Fruit fly (Drosophila melanogaster) whole organism, adult: ENCODE results near the gene CG17633.
A peak's percentile ranks its signal among the peaks of the same experiment; 100 is the strongest.

Experiments
- CG11617 ChIP-seq: fragments of 200-800 bp; sonication (Bioruptor generic); optimal IDR thresholded peaks from 2 replicates; lab custom pipeline; 2017; ENCODE audit warnings: mild to moderate bottlenecking, missing biosample characterization, missing genetic modification reagents, missing genetic modification characterization
- CG12768 ChIP-seq: fragments of 200-800 bp; sonication (Bioruptor generic); optimal IDR thresholded peaks from 2 replicates; lab custom pipeline; 2017; ENCODE audit warnings: missing biosample characterization, missing genetic modification characterization, mild to moderate bottlenecking, moderate library complexity, missing genetic modification reagents
- CG14711 ChIP-seq: fragments of 200-800 bp; sonication (Bioruptor generic); optimal IDR thresholded peaks from 2 replicates; lab custom pipeline; 2018; ENCODE audit warnings: missing biosample characterization, mild to moderate bottlenecking, missing genetic modification characterization, moderate library complexity
- CG1620 ChIP-seq: fragments of 200-800 bp; sonication (Bioruptor generic); optimal IDR thresholded peaks from 2 replicates; lab custom pipeline; 2016; ENCODE audit warnings: missing biosample characterization, missing genetic modification characterization
- CG33017 ChIP-seq: fragments of 200-800 bp; sonication (Bioruptor generic); optimal IDR thresholded peaks from 2 replicates; lab custom pipeline; 2018; ENCODE audit warnings: missing biosample characterization, mild to moderate bottlenecking, missing genetic modification characterization, moderate library complexity
- CG5204 ChIP-seq: fragments of 200-800 bp; sonication (Bioruptor generic); optimal IDR thresholded peaks from 2 replicates; lab custom pipeline; 2016; ENCODE audit warnings: missing biosample characterization, missing genetic modification characterization
- CG7045 ChIP-seq: fragments of 200-800 bp; sonication (Bioruptor generic); optimal IDR thresholded peaks from 2 replicates; lab custom pipeline; 2017; ENCODE audit warnings: missing biosample characterization, mild to moderate bottlenecking, missing genetic modification characterization
- CG7101 ChIP-seq: fragments of 200-800 bp; sonication (Bioruptor generic); optimal IDR thresholded peaks from 2 replicates; lab custom pipeline; 2018; ENCODE audit warnings: missing biosample characterization, mild to moderate bottlenecking, missing genetic modification characterization, moderate library complexity
- Clk ChIP-seq: fragments of 200-800 bp; sonication (Bioruptor generic); optimal IDR thresholded peaks from 2 replicates; lab custom pipeline; 2017; ENCODE audit warnings: missing biosample characterization, missing genetic modification characterization
- Crg-1 ChIP-seq: fragments of 200-800 bp; sonication (Bioruptor generic); optimal IDR thresholded peaks from 2 replicates; lab custom pipeline; 2016; ENCODE audit warnings: missing biosample characterization, missing genetic modification characterization
- Hr96 ChIP-seq: fragments of 200-800 bp; sonication (Bioruptor generic); optimal IDR thresholded peaks from 2 replicates; lab custom pipeline; 2016; ENCODE audit warnings: missing biosample characterization, missing genetic modification characterization
- Mnt ChIP-seq: fragments of 200-800 bp; sonication (Bioruptor generic); optimal IDR thresholded peaks from 2 replicates; lab custom pipeline; 2016; ENCODE audit warnings: missing biosample characterization, mild to moderate bottlenecking, missing genetic modification characterization
- bab1 ChIP-seq: fragments of 200-800 bp; sonication (Bioruptor generic); optimal IDR thresholded peaks from 3 replicates; lab custom pipeline; 2019; ENCODE audit warnings: missing biosample characterization, mild to moderate bottlenecking, missing genetic modification characterization, moderate library complexity
- cic ChIP-seq: fragments of 200-800 bp; sonication (Bioruptor generic); optimal IDR thresholded peaks from 2 replicates; lab custom pipeline; 2017; ENCODE audit warnings: missing biosample characterization, mild to moderate bottlenecking, missing genetic modification characterization, moderate library complexity
- cnc ChIP-seq, 2 experiments: fragments of >200 bp; optimal IDR thresholded peaks; 2 replicates each; lab custom pipeline; 2017
- kay ChIP-seq: fragments of 200-800 bp; sonication (Bioruptor generic); peaks from one replicate; lab custom pipeline; 2016; ENCODE audit warnings: missing biosample characterization, missing genetic modification characterization, borderline replicate concordance
- ovo ChIP-seq: fragments of 200-800 bp; sonication (Bioruptor generic); optimal IDR thresholded peaks from 2 replicates; lab custom pipeline; 2016; ENCODE audit warnings: missing biosample characterization, missing genetic modification characterization
- pad ChIP-seq: fragments of 200-800 bp; sonication (Bioruptor generic); optimal IDR thresholded peaks from 3 replicates; lab custom pipeline; 2017; ENCODE audit warnings: missing biosample characterization, missing genetic modification characterization, mild to moderate bottlenecking, moderate library complexity, missing genetic modification reagents
- tj ChIP-seq: fragments of 200-800 bp; sonication (Bioruptor generic); optimal IDR thresholded peaks from 3 replicates; lab custom pipeline; 2017; ENCODE audit warnings: missing biosample characterization, mild to moderate bottlenecking, missing genetic modification characterization, moderate library complexity
- toe ChIP-seq: fragments of 200-800 bp; sonication (Bioruptor generic); optimal IDR thresholded peaks from 2 replicates; lab custom pipeline; 2016; ENCODE audit warnings: missing biosample characterization, missing genetic modification characterization

Gene CG17633

DNA sequence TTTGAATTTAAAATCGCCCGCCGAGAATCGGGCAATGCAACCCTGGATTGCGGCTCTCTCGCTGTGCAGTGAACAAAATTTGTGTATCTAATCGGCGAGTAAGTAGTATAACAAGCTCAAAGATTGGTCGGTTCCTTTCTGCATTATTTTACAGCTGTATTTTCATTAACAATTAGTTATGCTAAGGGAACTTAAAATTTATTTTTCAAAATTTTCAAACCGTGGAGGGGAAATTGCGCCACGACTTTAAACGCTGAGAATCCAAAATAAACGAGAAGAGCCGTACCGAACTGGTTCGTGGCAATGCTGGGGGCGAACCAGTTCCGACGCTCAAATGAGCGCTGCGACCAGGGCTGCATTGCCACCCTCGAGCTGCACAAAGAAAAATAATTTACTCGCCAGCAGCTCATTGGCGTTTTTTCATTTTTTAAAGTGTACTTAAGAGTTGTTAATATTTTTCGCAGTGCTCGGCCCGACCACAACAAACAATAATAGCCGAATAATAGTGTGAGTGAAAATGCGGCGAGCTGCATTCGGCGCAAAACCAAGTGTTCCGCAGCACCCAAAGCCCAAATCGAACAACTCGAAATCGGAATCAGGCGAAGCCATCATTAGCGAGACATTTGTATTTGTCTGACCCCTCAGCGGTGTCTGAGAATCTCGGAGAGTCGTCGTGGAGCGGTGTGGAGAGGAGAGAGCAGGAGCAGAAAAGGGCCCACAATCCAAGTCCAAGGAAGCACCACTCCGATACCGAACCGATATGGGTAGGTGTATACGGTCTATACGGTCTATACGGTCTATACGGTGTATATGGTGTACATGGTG, 10.7 kb upstream of the CG17633 start, which contains the start of gene zf30C:
Gene zf30C (plus strand): TSS at position 353 of the 825 bp plus-strand sequence.
- TF ChIP-seq tj (GFP tag; lab: Kevin White, UChicago): peak; percentile 63
- peak; percentile 97 for TF ChIP-seq pad
- TF ChIP-seq CG7101 (tag; lab: Kevin White, UChicago): peak; percentile 82
- peak; percentile 78 for TF ChIP-seq CG7045 (GFP tag; lab: Kevin White, UChicago)
- peak; percentile 92 for TF ChIP-seq CG1620 (GFP tag; lab: Kevin White, UChicago)
- peak; percentile 91 for TF ChIP-seq Clk (GFP tag; lab: Kevin White, UChicago)
- peak; percentile 92 for TF ChIP-seq CG5204
- peak; percentile 59 for TF ChIP-seq bab1 (GFP tag; lab: Kevin White, UChicago)
- no peak for TF ChIP-seq kay (GFP tag; lab: Kevin White, UChicago)
- no peak for TF ChIP-seq cnc (optimal IDR thresholded peaks at IDR 0.05; lab: Kevin White, UChicago)
- TF ChIP-seq Hr96 (GFP tag; lab: Kevin White, UChicago): peak; percentile 93
- TF ChIP-seq Mnt (GFP tag; lab: Kevin White, UChicago): peak; percentile 88
- TF ChIP-seq toe (GFP tag; lab: Kevin White, UChicago): peak; percentile 94
- TF ChIP-seq CG14711 (tag; lab: Kevin White, UChicago): peak; percentile 76
- TF ChIP-seq CG33017 (tag; lab: Kevin White, UChicago): peak; percentile 60
- peak; percentile 85 for TF ChIP-seq CG12768
- TF ChIP-seq ovo (GFP tag; lab: Kevin White, UChicago): peak; percentile 81
- peak; percentile 36 for TF ChIP-seq cic (GFP tag; lab: Kevin White, UChicago)
- peak; percentile 78 for TF ChIP-seq CG11617 (GFP tag; lab: Kevin White, UChicago)
- peak; percentile 83 for TF ChIP-seq Crg-1

DNA sequence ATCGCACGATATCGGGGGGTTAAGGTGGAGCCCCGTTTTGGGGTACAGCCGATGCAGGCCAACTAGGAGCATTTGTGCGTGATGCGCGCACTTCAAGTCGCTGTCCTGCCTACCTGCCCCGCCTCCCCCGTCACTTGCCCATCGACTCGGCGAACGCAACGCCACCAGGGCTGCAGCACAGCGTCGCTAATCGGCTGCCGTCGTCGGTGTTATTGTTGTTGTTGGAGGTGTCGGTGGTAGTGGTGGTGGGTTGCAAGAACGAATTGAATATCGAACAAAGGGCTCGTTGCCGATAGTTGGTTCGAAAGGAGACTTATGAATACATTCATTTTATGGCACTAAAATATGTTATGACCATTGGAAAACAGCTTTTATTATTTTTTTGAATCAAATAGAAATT, 10.0 kb upstream of the CG17633 start:
- peak; percentile 73 for TF ChIP-seq toe (GFP tag; lab: Kevin White, UChicago)
- peak; percentile 55 for TF ChIP-seq CG7101 (tag; lab: Kevin White, UChicago)
- TF ChIP-seq CG5204: peak; percentile 56
- TF ChIP-seq cnc (optimal IDR thresholded peaks at IDR 0.05; lab: Kevin White, UChicago): no peak
- no peak for TF ChIP-seq CG12768
- no peak for TF ChIP-seq Crg-1
- peak; percentile 37 for TF ChIP-seq CG14711 (tag; lab: Kevin White, UChicago)
- peak; percentile 46 for TF ChIP-seq Mnt (GFP tag; lab: Kevin White, UChicago)
- TF ChIP-seq Clk (GFP tag; lab: Kevin White, UChicago): peak; percentile 41
- peak; percentile 55 for TF ChIP-seq CG33017 (tag; lab: Kevin White, UChicago)
- TF ChIP-seq Hr96 (GFP tag; lab: Kevin White, UChicago): peak; percentile 73
- TF ChIP-seq CG11617 (GFP tag; lab: Kevin White, UChicago): peak; percentile 18
- peak; percentile 8 for TF ChIP-seq ovo (GFP tag; lab: Kevin White, UChicago)
- peak; percentile 46 for TF ChIP-seq bab1 (GFP tag; lab: Kevin White, UChicago)
- peak; percentile 21 for TF ChIP-seq CG7045 (GFP tag; lab: Kevin White, UChicago)
- TF ChIP-seq CG1620 (GFP tag; lab: Kevin White, UChicago): no peak
- no peak for TF ChIP-seq kay (GFP tag; lab: Kevin White, UChicago)
- no peak for TF ChIP-seq tj (GFP tag; lab: Kevin White, UChicago)
- no peak for TF ChIP-seq cic (GFP tag; lab: Kevin White, UChicago)

DNA sequence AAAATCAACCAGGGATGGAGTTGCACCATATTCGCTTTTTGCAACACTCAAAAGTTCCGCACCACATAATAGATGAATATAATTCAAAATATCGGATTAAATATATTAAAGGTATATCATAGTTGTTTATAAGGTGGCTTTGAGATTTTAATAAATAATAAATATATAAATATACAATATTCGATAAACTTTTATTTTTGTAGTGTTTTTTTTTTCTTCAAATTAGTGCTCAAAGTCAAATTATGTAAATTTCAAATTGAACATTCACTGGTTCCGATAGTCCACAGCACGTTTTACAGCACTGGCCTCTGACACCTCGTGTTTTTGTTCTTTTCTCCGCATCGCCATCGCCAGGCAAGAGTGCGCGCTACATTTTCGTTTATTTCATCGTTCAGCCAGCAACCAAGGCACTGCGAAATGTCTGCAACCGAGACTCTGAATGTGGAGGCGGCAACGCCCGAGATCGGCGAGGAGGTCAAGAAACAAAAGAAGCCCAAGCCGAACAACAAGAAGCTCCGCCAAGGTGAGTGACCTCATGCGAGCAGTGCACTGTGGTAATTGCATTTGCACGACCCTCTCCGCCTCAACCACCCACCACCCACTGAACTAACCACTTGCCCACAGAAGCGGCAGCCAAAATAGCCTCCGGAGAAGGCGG, 5.5 kb upstream of the CG17633 start, which contains the start of the genes Taf11 and und:
Gene Taf11 (minus strand): TSS at position 51 of the 658 bp plus-strand sequence.
Gene und (plus strand): TSS at position 158 of the 658 bp plus-strand sequence.
- TF ChIP-seq cnc (optimal IDR thresholded peaks at IDR 0.05; lab: Kevin White, UChicago): no peak
- TF ChIP-seq CG5204: no peak
- peak; percentile 54 for TF ChIP-seq toe (GFP tag; lab: Kevin White, UChicago)
- peak; percentile 74 for TF ChIP-seq pad
- TF ChIP-seq CG7045 (GFP tag; lab: Kevin White, UChicago): peak; percentile 78
- peak; percentile 53 for TF ChIP-seq CG11617 (GFP tag; lab: Kevin White, UChicago)
- TF ChIP-seq CG12768: peak; percentile 71
- peak; percentile 0 for TF ChIP-seq Clk (GFP tag; lab: Kevin White, UChicago)
- TF ChIP-seq CG33017 (tag; lab: Kevin White, UChicago): peak; percentile 13
- TF ChIP-seq CG14711 (tag; lab: Kevin White, UChicago): peak; percentile 51
- peak; percentile 39 for TF ChIP-seq Hr96 (GFP tag; lab: Kevin White, UChicago)
- peak; percentile 78 for TF ChIP-seq Crg-1
- peak; percentile 80 for TF ChIP-seq Mnt (GFP tag; lab: Kevin White, UChicago)
- no peak for TF ChIP-seq tj (GFP tag; lab: Kevin White, UChicago)
- TF ChIP-seq cic (GFP tag; lab: Kevin White, UChicago): peak; percentile 30
- TF ChIP-seq CG7101 (tag; lab: Kevin White, UChicago): peak; percentile 42
- peak; percentile 27 for TF ChIP-seq ovo (GFP tag; lab: Kevin White, UChicago)
- no peak for TF ChIP-seq kay (GFP tag; lab: Kevin White, UChicago)
- TF ChIP-seq CG1620 (GFP tag; lab: Kevin White, UChicago): peak; percentile 44
- peak; percentile 17 for TF ChIP-seq bab1 (GFP tag; lab: Kevin White, UChicago)

- TF ChIP-seq tj (GFP tag; lab: Kevin White, UChicago) (no peak), Clk (GFP tag; lab: Kevin White, UChicago) (no peak), pad (no peak), bab1 (GFP tag; lab: Kevin White, UChicago) (no peak), kay (GFP tag; lab: Kevin White, UChicago) (no peak), cnc (optimal IDR thresholded peaks at IDR 0.05; lab: Kevin White, UChicago) (no peak), CG12768 (no peak), CG5204 (no peak), cic (GFP tag; lab: Kevin White, UChicago) (no peak), CG14711 (tag; lab: Kevin White, UChicago) (no peak), CG7045 (GFP tag; lab: Kevin White, UChicago) (no peak), ovo (GFP tag; lab: Kevin White, UChicago) (no peak), toe (GFP tag; lab: Kevin White, UChicago) (no peak), CG7101 (tag; lab: Kevin White, UChicago) (no peak), Hr96 (GFP tag; lab: Kevin White, UChicago) (no peak), CG11617 (GFP tag; lab: Kevin White, UChicago) (no peak), Crg-1 (no peak), Mnt (GFP tag; lab: Kevin White, UChicago) (no peak)
Measured at dm6 chr2L:9766758-9767157, 2.1 kb upstream of the CG17633 start, which contains the start of gene CG4017. CG4017 (plus strand) TSS chr2L:9767058.
